Fruit fly (Drosophila melanogaster) whole organism, wandering third instar larva: ENCODE data around the gene CG31406.

ENCODE experiments used
- Abd-B ChIP-seq: fragments of >200 bp; optimal IDR thresholded peaks from 2 replicates; lab custom pipeline; 2017; ENCODE audit warnings: missing biosample characterization, missing genetic modification characterization
- Hr78 ChIP-seq: fragments of >200 bp; optimal IDR thresholded peaks from 2 replicates; lab custom pipeline; 2017; ENCODE audit warnings: missing biosample characterization, missing genetic modification characterization
- Hr83 ChIP-seq: fragments of 200-300 bp; sonication (Bioruptor generic); optimal IDR thresholded peaks from 2 replicates; lab custom pipeline; 2016; ENCODE audit warnings: missing biosample characterization, mild to moderate bottlenecking, missing genetic modification characterization, moderate library complexity; ENCODE audit not compliant: poor library complexity, severe bottlenecking
- Myc ChIP-seq: fragments of >200 bp; optimal IDR thresholded peaks from 2 replicates; lab custom pipeline; 2017
- Rel ChIP-seq, 2 experiments: fragments of 200-800 bp; sonication (Bioruptor generic) in 1 of 2; optimal IDR thresholded peaks; 2 replicates in 1 of 2; 3 replicates in 1 of 2; lab custom pipeline; 2016 to 2019; ENCODE audit warnings: mild to moderate bottlenecking in 2 of 2, missing biosample characterization in 2 of 2, missing genetic modification characterization in 2 of 2, moderate library complexity in 1 of 2
- brk ChIP-seq: fragments of 200-800 bp; sonication (Bioruptor generic); optimal IDR thresholded peaks from 2 replicates; lab custom pipeline; 2016; ENCODE audit warnings: missing biosample characterization, mild to moderate bottlenecking, missing genetic modification characterization
- fru ChIP-seq: fragments of 200-800 bp; sonication (Bioruptor generic); optimal IDR thresholded peaks from 3 replicates; lab custom pipeline; 2016; ENCODE audit warnings: missing biosample characterization, mild to moderate bottlenecking, missing genetic modification characterization
- h ChIP-seq: fragments of 200-800 bp; sonication (Bioruptor generic); optimal IDR thresholded peaks from 3 replicates; lab custom pipeline; 2016; ENCODE audit warnings: missing biosample characterization, mild to moderate bottlenecking, missing genetic modification characterization
- jim ChIP-seq: fragments of 175-275, 200-325 bp; sonication (Bioruptor generic); optimal IDR thresholded peaks from 2 replicates; lab custom pipeline; 2016; ENCODE audit warnings: missing biosample characterization, mild to moderate bottlenecking, missing genetic modification characterization
- lola ChIP-seq: fragments of >200 bp; optimal IDR thresholded peaks from 2 replicates; lab custom pipeline; 2017; ENCODE audit warnings: missing biosample characterization, missing genetic modification characterization
- pan ChIP-seq: fragments of >200 bp; optimal IDR thresholded peaks from 2 replicates; lab custom pipeline; 2017
- psq ChIP-seq: fragments of 200-800 bp; sonication (Bioruptor generic); optimal IDR thresholded peaks from 3 replicates; lab custom pipeline; 2017; ENCODE audit warnings: missing biosample characterization, mild to moderate bottlenecking, missing genetic modification characterization, moderate library complexity
- tai ChIP-seq: sonication (Bioruptor generic); optimal IDR thresholded peaks from 2 replicates; lab custom pipeline; 2016; ENCODE audit warnings: missing biosample characterization, missing genetic modification characterization

- TF ChIP-seq Myc (lab: Kevin White, UChicago) (no peak), Rel (GFP tag; optimal IDR thresholded peaks at IDR 0.05; lab: Kevin White, UChicago) (peak; percentile 42), Rel (tag; optimal IDR thresholded peaks at IDR 0.05; lab: Kevin White, UChicago) (peak; percentile 78), Hr78 (GFP tag; lab: Kevin White, UChicago) (no peak), psq (GFP tag; lab: Kevin White, UChicago) (peak; percentile 36), Hr83 (GFP tag; lab: Kevin White, UChicago) (peak; percentile 88), pan (lab: Kevin White, UChicago) (no peak), tai (GFP tag; lab: Kevin White, UChicago) (peak; percentile 49), h (peak; percentile 87), Abd-B (GFP tag; lab: Kevin White, UChicago) (no peak), jim (GFP tag; lab: Kevin White, UChicago) (no peak), lola (GFP tag; lab: Kevin White, UChicago) (no peak), brk (GFP tag; lab: Kevin White, UChicago) (peak; percentile 67), fru (GFP tag; lab: Kevin White, UChicago) (peak; percentile 39)
These were observed 42.4 kb downstream of the CG31406 start for dm6 chr3R:10390914-10391377.
